Fruit fly (Drosophila melanogaster): ENCODE results near the gene knk.

Gene knk

DNA sequence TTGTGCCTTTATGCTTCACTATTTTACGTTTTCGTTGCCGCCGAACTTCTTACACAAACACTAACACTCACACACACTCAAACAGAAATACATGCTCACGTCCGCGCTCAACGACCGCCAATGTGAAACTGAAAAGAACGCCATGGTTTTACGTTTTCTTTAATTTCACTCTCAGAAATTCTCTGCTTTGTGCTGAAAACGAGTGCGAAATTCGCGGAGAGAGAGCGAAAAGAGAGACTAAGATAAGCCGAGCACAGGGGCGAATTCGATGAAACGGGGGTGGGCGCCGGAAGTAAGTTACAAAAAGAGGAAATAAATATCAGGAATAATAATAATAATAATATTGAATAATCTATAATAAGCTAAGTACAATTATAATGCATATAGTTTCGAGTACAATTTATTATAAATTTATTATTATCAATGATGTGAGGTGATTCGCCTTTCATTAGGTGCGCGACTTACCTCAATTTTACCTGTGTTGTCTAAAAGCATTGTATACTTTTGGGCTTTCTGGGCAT is 45.0 kb upstream of the knk start, which contains the start of gene Best1 (continued):
- peak; percentile 74 for TF ChIP-seq bbx (GFP tag; IDR thresholded peaks at IDR 0.05; ENCODE audit: partially characterized antibody)
- peak; percentile 76 for TF ChIP-seq peb (GFP tag; IDR thresholded peaks at IDR 0.05)
- peak; percentile 42 for TF ChIP-seq slp2 (GFP tag; optimal IDR thresholded peaks at IDR 0.05)
- TF ChIP-seq Ptx1 (GFP tag; IDR thresholded peaks at IDR 0.05): peak; percentile 95
- TF ChIP-seq insv (GFP tag; optimal IDR thresholded peaks at IDR 0.05): peak in 1 of 2 experiments; percentile 64
- TF ChIP-seq CG7963 (GFP tag; IDR thresholded peaks at IDR 0.05; ENCODE audit: partially characterized antibody): no peak
- TF ChIP-seq D19A (tag; optimal IDR thresholded peaks at IDR 0.05): peak; percentile 88
- TF ChIP-seq gcm (GFP tag; optimal IDR thresholded peaks at IDR 0.05): peak; percentile 92
- TF ChIP-seq Eip74EF (GFP tag; optimal IDR thresholded peaks at IDR 0.05): peak in 1 of 2 experiments; percentile 98
- TF ChIP-seq Hmr (GFP tag; optimal IDR thresholded peaks at IDR 0.05): peak; percentile 95
- TF ChIP-seq hb (GFP tag; IDR thresholded peaks at IDR 0.05; ENCODE audit: partially characterized antibody): peak; percentile 60; the same call in 1 of the 3 replicates
- peak; percentile 27 for TF ChIP-seq en (GFP tag; optimal IDR thresholded peaks at IDR 0.05)
- TF ChIP-seq lab (GFP tag; optimal IDR thresholded peaks at IDR 0.05): peak; percentile 96
- peak; percentile 29 for TF ChIP-seq CG9876 (GFP tag; optimal IDR thresholded peaks at IDR 0.05)
- no peak for TF ChIP-seq abd-A (tag; optimal IDR thresholded peaks at IDR 0.05)
- TF ChIP-seq Atf6 (GFP tag; IDR thresholded peaks at IDR 0.05): peak; percentile 94
- peak; percentile 85 for TF ChIP-seq z (GFP tag; IDR thresholded peaks at IDR 0.05)
- peak; percentile 76 for TF ChIP-seq Poxn (GFP tag; IDR thresholded peaks at IDR 0.05)
- peak; percentile 73 for TF ChIP-seq schlank (tag; optimal IDR thresholded peaks at IDR 0.05)
- TF ChIP-seq zen (tag; optimal IDR thresholded peaks at IDR 0.05): peak; percentile 92
- peak; percentile 23 for TF ChIP-seq Elba2 (GFP tag; optimal IDR thresholded peaks at IDR 0.05)
- peak; percentile 91 for TF ChIP-seq CG12659 (GFP tag; optimal IDR thresholded peaks at IDR 0.05)
- TF ChIP-seq HLH3B (GFP tag; IDR thresholded peaks at IDR 0.05): peak; percentile 91
- peak; percentile 71 for TF ChIP-seq CG8359 (GFP tag; optimal IDR thresholded peaks at IDR 0.05; ENCODE audit: borderline replicate concordance)
- TF ChIP-seq CG31441 (GFP tag; IDR thresholded peaks at IDR 0.05): peak; percentile 94
- TF ChIP-seq Meics (GFP tag; optimal IDR thresholded peaks at IDR 0.05): peak; percentile 94
- TF ChIP-seq CG2889 (GFP tag; IDR thresholded peaks at IDR 0.05): peak; percentile 79
- TF ChIP-seq CG4730 (GFP tag; IDR thresholded peaks at IDR 0.05): peak; percentile 87
- peak; percentile 93 for TF ChIP-seq grau (tag; optimal IDR thresholded peaks at IDR 0.05)
- TF ChIP-seq CG4328 (GFP tag; optimal IDR thresholded peaks at IDR 0.05): peak; percentile 79
- TF ChIP-seq CG17361 (GFP tag; IDR thresholded peaks at IDR 0.05): peak; percentile 92
- TF ChIP-seq unc-4 (GFP tag; IDR thresholded peaks at IDR 0.05; ENCODE audit: partially characterized antibody): peak; percentile 47; the same call in 1 of the 2 replicates
- TF ChIP-seq ara (GFP tag; IDR thresholded peaks at IDR 0.05): peak; percentile 89
- peak; percentile 40 for TF ChIP-seq her (GFP tag; optimal IDR thresholded peaks at IDR 0.05)
- TF ChIP-seq onecut (GFP tag; IDR thresholded peaks at IDR 0.05): peak; percentile 82
- peak; percentile 4 for TF ChIP-seq ab (GFP tag; optimal IDR thresholded peaks at IDR 0.05)
- TF ChIP-seq bigmax (GFP tag; optimal IDR thresholded peaks at IDR 0.05): peak; percentile 27
- peak; percentile 64 for TF ChIP-seq CG12942 (GFP tag; optimal IDR thresholded peaks at IDR 0.05)
- TF ChIP-seq BtbVII (GFP tag; optimal IDR thresholded peaks at IDR 0.05): peak; percentile 90
- TF ChIP-seq fd3F (GFP tag; optimal IDR thresholded peaks at IDR 0.05): peak; percentile 89
- peak; percentile 86 for TF ChIP-seq nom (GFP tag; optimal IDR thresholded peaks at IDR 0.05)
- TF ChIP-seq caup (GFP tag; optimal IDR thresholded peaks at IDR 0.05; ENCODE audit: severe bottlenecking): peak; percentile 94
- TF ChIP-seq CG7745 (tag; optimal IDR thresholded peaks at IDR 0.05): no peak
- TF ChIP-seq row (GFP tag; IDR thresholded peaks at IDR 0.05): peak; percentile 99
- TF ChIP-seq tll (GFP tag; optimal IDR thresholded peaks at IDR 0.05): peak in 1 of 2 experiments; percentile 88
- TF ChIP-seq Ssrp (tag; optimal IDR thresholded peaks at IDR 0.05): peak; percentile 88
- TF ChIP-seq tap (tag; optimal IDR thresholded peaks at IDR 0.05): peak; percentile 86
- peak; percentile 56 for TF ChIP-seq YL-1 (GFP tag; optimal IDR thresholded peaks at IDR 0.05)
- TF ChIP-seq sens-2 (GFP tag; IDR thresholded peaks at IDR 0.05): peak; percentile 77

Measured in whole organism, embryonic.